Fruit fly (Drosophila melanogaster): ENCODE data around the gene CG31457.

DNA sequence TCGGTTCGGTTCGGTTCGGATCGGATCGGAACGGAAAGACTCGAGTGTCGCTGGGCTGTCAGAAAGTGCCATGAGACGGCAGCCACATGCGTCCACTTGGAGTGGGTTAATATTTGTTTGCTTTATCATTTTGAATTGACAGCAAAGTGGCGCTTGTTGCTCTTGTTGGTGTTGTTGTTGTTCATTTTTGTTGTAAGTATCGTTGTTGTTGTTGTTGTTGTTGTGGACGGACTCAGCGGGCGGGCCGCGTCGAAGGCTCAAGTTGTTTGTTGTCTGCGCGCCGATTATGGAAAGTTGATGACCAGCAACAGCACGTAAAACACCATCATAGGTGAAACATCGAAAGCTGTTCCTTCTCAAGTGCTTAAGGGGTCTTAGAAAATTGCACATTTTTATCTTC, 19.3 kb upstream of the CG31457 start:
- no peak for TF ChIP-seq ttk (optimal IDR thresholded peaks at IDR 0.05)
- no peak for TF ChIP-seq Myc (optimal IDR thresholded peaks at IDR 0.05)

Data from Kc167 (cell line).